Fruit fly (Drosophila melanogaster) whole organism, pupa: ENCODE measurements around the gene Smyd5.

Experiments
- CG10348 ChIP-seq: fragments of 200-800 bp; sonication (Bioruptor generic); IDR thresholded peaks from 2 replicates; pipeline ENCODE4 v1.3.6; 2022; ENCODE audit warnings: missing biosample characterization, missing genetic modification characterization
- CG12605 ChIP-seq: fragments of 200-800 bp; sonication (Bioruptor generic); IDR thresholded peaks from 2 replicates; pipeline ENCODE4 v1.3.6; 2022; ENCODE audit warnings: missing biosample characterization, missing genetic modification characterization
- CG15710 ChIP-seq: fragments of 200-800 bp; sonication (Bioruptor generic); optimal IDR thresholded peaks from 2 replicates; lab custom pipeline; 2018; ENCODE audit warnings: missing biosample characterization, mild to moderate bottlenecking, missing genetic modification characterization, moderate library complexity
- CG17806 ChIP-seq: fragments of 200-800 bp; sonication (Bioruptor generic); optimal IDR thresholded peaks from 2 replicates; lab custom pipeline; 2018; ENCODE audit warnings: missing biosample characterization, mild to moderate bottlenecking, missing genetic modification characterization, moderate library complexity
- CG32121 ChIP-seq: fragments of 200-800 bp; sonication (Bioruptor generic); IDR thresholded peaks from 2 replicates; pipeline ENCODE4 v1.3.6; 2022; ENCODE audit warnings: missing biosample characterization, missing genetic modification characterization
- CG4496 ChIP-seq: fragments of 200-800 bp; sonication (Bioruptor generic); IDR thresholded peaks from 3 replicates; pipeline ENCODE4 v1.3.6; 2022; ENCODE audit warnings: missing biosample characterization, missing genetic modification characterization
- CG8159 ChIP-seq: fragments of 200-800 bp; sonication (Bioruptor generic); optimal IDR thresholded peaks from 3 replicates; lab custom pipeline; 2018; ENCODE audit warnings: missing biosample characterization, mild to moderate bottlenecking, missing genetic modification characterization, moderate library complexity
- CG8301 ChIP-seq: fragments of 200-800 bp; sonication (Bioruptor generic); optimal IDR thresholded peaks from 2 replicates; lab custom pipeline; 2018; ENCODE audit warnings: missing biosample characterization, mild to moderate bottlenecking, missing genetic modification characterization
- CG9948 ChIP-seq: fragments of 200-800 bp; sonication (Bioruptor generic); optimal IDR thresholded peaks from 2 replicates; lab custom pipeline; 2018; ENCODE audit warnings: missing biosample characterization, mild to moderate bottlenecking, missing genetic modification characterization, moderate library complexity
- D1 ChIP-seq: fragments of 200-800 bp; sonication (Bioruptor generic); optimal IDR thresholded peaks from 2 replicates; lab custom pipeline; 2018; ENCODE audit warnings: missing biosample characterization, mild to moderate bottlenecking, missing genetic modification characterization, moderate library complexity
- EcR ChIP-seq: fragments of 200-800 bp; sonication (Bioruptor generic); optimal IDR thresholded peaks from 3 replicates; lab custom pipeline; 2019; ENCODE audit warnings: missing biosample characterization, missing genetic modification characterization, mild to moderate bottlenecking, moderate library complexity, missing genetic modification reagents
- Ets98B ChIP-seq: fragments of 200-800 bp; sonication (Bioruptor generic); IDR thresholded peaks from 2 replicates; pipeline ENCODE4 v1.3.6; 2022; ENCODE audit warnings: missing biosample characterization, missing genetic modification characterization
- Pif1A ChIP-seq: fragments of 200-800 bp; sonication (Bioruptor generic); optimal IDR thresholded peaks from 3 replicates; lab custom pipeline; 2016; ENCODE audit warnings: missing biosample characterization, missing genetic modification characterization
- Pif1B ChIP-seq: fragments of 200-800 bp; sonication (Bioruptor generic); optimal IDR thresholded peaks from 3 replicates; lab custom pipeline; 2016; ENCODE audit warnings: missing biosample characterization, missing genetic modification characterization
- Snoo ChIP-seq: fragments of 200-800 bp; sonication (Bioruptor generic); optimal IDR thresholded peaks from 3 replicates; lab custom pipeline; 2017; ENCODE audit warnings: missing biosample characterization, mild to moderate bottlenecking, missing genetic modification characterization, inconsistent platforms
- gl ChIP-seq: fragments of 200-800 bp; sonication (Bioruptor generic); optimal IDR thresholded peaks from 2 replicates; lab custom pipeline; 2018; ENCODE audit warnings: missing biosample characterization, mild to moderate bottlenecking, missing genetic modification characterization

The Smyd5 gene

dm6 chr3R:21181957-21182356, 36.6 kb downstream of the Smyd5 start:
- TF ChIP-seq CG17806 (no peak), CG9948 (tag; lab: Kevin White, UChicago) (no peak), CG12605 (GFP tag; lab: Robert Waterston, UW) (no peak), Snoo (tag; lab: Kevin White, UChicago) (no peak), EcR (GFP tag; lab: Kevin White, UChicago) (no peak), Pif1B (GFP tag; lab: Kevin White, UChicago) (no peak), Ets98B (GFP tag; lab: Robert Waterston, UW) (no peak), CG8159 (no peak), CG8301 (tag; lab: Kevin White, UChicago) (no peak), CG4496 (GFP tag; lab: Robert Waterston, UW) (no peak), Pif1A (GFP tag; lab: Kevin White, UChicago) (no peak), D1 (tag; lab: Kevin White, UChicago) (no peak), CG15710 (no peak), CG10348 (GFP tag; lab: Robert Waterston, UW) (no peak)
- TF ChIP-seq, all 21 proteins: peak for 0

- TF ChIP-seq Snoo (tag; lab: Kevin White, UChicago) (no peak), CG4496 (GFP tag; lab: Robert Waterston, UW) (peak; percentile 36; the same call in 1 of the 3 replicates)
- TF ChIP-seq, all 21 proteins: peak for 1
These were observed 38.2 kb downstream of the Smyd5 start for dm6 chr3R:21180391-21180796.

DNA sequence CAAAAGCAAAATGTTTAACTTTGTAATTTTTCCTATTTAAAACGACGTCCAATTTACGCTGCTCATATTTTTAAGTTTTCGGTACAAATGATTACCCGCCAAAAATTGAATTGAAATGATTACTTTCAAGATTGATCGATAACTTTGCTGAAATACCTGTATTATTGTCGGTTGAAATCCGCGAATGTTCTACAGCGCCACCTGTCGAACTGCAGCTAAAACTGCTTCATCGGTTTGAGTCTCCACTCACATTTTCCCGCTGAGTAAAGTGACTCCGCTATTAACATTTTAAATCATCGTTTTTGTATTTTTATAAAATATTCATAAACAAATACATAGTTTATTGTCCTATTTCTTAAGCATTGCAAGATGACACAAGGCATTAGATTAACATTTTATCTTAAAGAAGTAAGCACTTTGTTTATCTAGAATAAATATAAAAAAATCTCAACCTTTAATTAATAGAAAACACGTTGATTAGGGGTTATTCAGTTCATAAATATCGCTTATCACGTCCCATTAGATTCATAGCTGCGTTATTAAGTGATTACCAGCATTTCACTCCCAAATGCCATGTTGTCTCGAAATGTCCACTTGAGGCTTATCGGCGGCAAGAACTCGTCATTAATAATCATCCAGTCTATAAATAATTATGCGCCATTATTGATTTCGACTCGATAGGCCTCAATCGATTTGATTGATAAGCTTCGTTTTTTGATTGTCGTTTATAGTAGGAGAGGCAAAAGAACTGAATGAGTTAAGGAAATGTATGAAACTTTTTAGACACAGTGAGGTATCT, 38.8 kb downstream of the Smyd5 start:
- TF ChIP-seq D1 (tag; lab: Kevin White, UChicago) = peak; percentile 45
- no peak for TF ChIP-seq CG4496 (GFP tag; lab: Robert Waterston, UW)

DNA sequence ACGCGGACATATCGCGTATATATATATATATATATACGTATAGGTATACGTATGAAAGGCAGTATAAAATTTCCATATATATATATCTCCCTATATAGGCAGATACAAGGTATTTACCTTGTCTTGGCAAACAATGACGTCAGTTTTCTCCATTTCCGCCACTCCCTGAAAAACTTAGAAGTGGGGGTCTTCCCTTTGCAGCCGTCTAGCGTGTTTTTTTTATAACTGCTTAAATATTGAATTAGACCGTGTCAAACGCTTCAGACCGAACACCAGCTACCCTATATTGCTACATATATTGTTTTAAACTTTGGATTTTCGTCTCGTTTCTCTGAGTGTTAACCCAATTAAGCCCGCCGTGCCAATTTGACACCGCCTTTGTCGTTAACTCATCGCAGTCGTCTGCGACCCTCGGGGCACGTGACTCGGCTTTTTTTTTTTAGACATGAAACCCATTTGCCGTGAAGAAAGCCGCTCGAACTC, 41.9 kb downstream of the Smyd5 start:
- no peak for TF ChIP-seq CG9948 (tag; lab: Kevin White, UChicago)
- TF ChIP-seq Pif1A (GFP tag; lab: Kevin White, UChicago) = peak; percentile 31

dm6 chr3R:21169525-21170149, 49.0 kb downstream of the Smyd5 start:
- 0 out of 2 replicates have a peak, but pooled peaks have one; percentile 13 for TF ChIP-seq Ets98B (GFP tag; lab: Robert Waterston, UW)
- TF ChIP-seq Snoo (tag; lab: Kevin White, UChicago) = no peak
- TF ChIP-seq CG32121 (GFP tag; lab: Robert Waterston, UW) = 0 out of 2 replicates have a peak, but pooled peaks have one; percentile 41
- TF ChIP-seq CG8159 = no peak
- TF ChIP-seq CG4496 (GFP tag; lab: Robert Waterston, UW) = peak; percentile 55; the same call in 1 of the 3 replicates

DNA sequence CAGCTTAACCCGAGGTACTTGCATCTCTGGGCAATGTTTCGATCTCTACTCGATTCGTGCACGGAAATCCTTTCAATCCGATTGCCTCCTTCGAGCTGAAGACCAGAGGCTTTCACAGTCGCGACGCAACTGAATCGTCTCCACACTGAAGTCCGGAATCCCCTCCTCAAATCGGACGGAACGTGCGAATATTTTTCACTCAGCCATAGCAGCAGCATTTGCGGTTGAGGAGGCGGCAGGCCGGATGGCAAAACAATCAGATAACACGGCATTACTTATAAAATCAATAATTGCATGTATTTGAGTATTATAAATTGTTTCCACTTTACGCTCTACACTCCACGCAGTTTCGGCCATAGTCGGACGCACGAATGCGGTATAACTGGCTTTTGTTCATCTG, 50.5 kb downstream of the Smyd5 start, which contains the start of gene Snmp1:
Gene Snmp1 (minus strand): TSS at position 101 of the 400 bp plus-strand sequence.
- TF ChIP-seq Pif1B (GFP tag; lab: Kevin White, UChicago) (no peak), CG8301 (tag; lab: Kevin White, UChicago) (no peak), Pif1A (GFP tag; lab: Kevin White, UChicago) (no peak), CG15710 (no peak), gl (tag; lab: Kevin White, UChicago) (no peak), Ets98B (GFP tag; lab: Robert Waterston, UW) (no peak)
